Worm (Caenorhabditis elegans) whole organism, L3 larva: ENCODE measurements around the gene C14B1.2.

Experiments used
- R02D3.7 ChIP-seq: fragments of 150-350 bp; optimal IDR thresholded peaks from 2 replicates; lab custom pipeline; 2014; ENCODE audit warnings: missing biosample characterization, missing genetic modification characterization
- ZK546.5 ChIP-seq: sonication (generic microtip); optimal IDR thresholded peaks from 2 replicates; lab custom pipeline; 2017; ENCODE audit warnings: missing biosample characterization, missing genetic modification characterization
- aly-2 ChIP-seq: fragments of 150-350 bp; optimal IDR thresholded peaks from 2 replicates; lab custom pipeline; 2014; ENCODE audit warnings: missing biosample characterization, missing genetic modification characterization
- ama-1 ChIP-seq: fragments of 150-350 bp; optimal IDR thresholded peaks from 2 replicates; lab custom pipeline; 2018
- ceh-16 ChIP-seq: sonication (generic microtip); optimal IDR thresholded peaks from 2 replicates; lab custom pipeline; 2017; ENCODE audit warnings: missing biosample characterization, missing genetic modification characterization
- ceh-28 ChIP-seq: fragments of 150-350 bp; optimal IDR thresholded peaks from 2 replicates; lab custom pipeline; 2014; ENCODE audit warnings: missing biosample characterization, missing genetic modification reagents, missing genetic modification characterization
- ceh-82 ChIP-seq: fragments of 150-350 bp; optimal IDR thresholded peaks from 2 replicates; lab custom pipeline; 2014; ENCODE audit warnings: missing biosample characterization, missing genetic modification characterization
- ceh-9 ChIP-seq: sonication (generic microtip); optimal IDR thresholded peaks from 2 replicates; lab custom pipeline; 2018; ENCODE audit warnings: missing biosample characterization, missing genetic modification characterization
- daf-12 ChIP-seq: fragments of 150-350 bp; optimal IDR thresholded peaks from 2 replicates; lab custom pipeline; 2014; ENCODE audit warnings: missing biosample characterization, missing genetic modification reagents, missing genetic modification characterization
- egl-27 ChIP-seq: sonication (generic microtip); optimal IDR thresholded peaks from 4 replicates; lab custom pipeline; 2017; ENCODE audit warnings: missing biosample characterization, missing genetic modification reagents, missing genetic modification characterization
- egl-5 ChIP-seq: fragments of 150-350 bp; optimal IDR thresholded peaks from 2 replicates; lab custom pipeline; 2017; ENCODE audit warnings: missing biosample characterization, missing genetic modification reagents, missing genetic modification characterization, inconsistent platforms
- elt-1 ChIP-seq: fragments of 150-350 bp; optimal IDR thresholded peaks from 2 replicates; lab custom pipeline; 2014; ENCODE audit warnings: missing biosample characterization, missing genetic modification characterization
- elt-2 ChIP-seq: sonication (generic microtip); optimal IDR thresholded peaks from 2 replicates; lab custom pipeline; 2016; ENCODE audit warnings: missing genetic modification reagents, mild to moderate bottlenecking, missing genetic modification characterization, missing compliant biosample characterization
- elt-3 ChIP-seq, 3 experiments: fragments of 150-350 bp in 1 of 3; sonication (generic microtip) in 2 of 3; optimal IDR thresholded peaks; 2 replicates in 2 of 3; 4 replicates in 1 of 3; lab custom pipeline; 2014 to 2017; ENCODE audit warnings: missing biosample characterization in 3 of 3, missing genetic modification characterization in 3 of 3
- eor-1 ChIP-seq, 2 experiments: fragments of 150-350 bp; optimal IDR thresholded peaks; 2 replicates each; lab custom pipeline; 2014 to 2018; ENCODE audit warnings: missing biosample characterization in 2 of 2, missing genetic modification characterization in 2 of 2
- fkh-10 ChIP-seq: sonication (generic microtip); optimal IDR thresholded peaks from 2 replicates; lab custom pipeline; 2017; ENCODE audit warnings: missing biosample characterization, missing genetic modification reagents, missing genetic modification characterization
- fkh-2 ChIP-seq: fragments of 150-350 bp; optimal IDR thresholded peaks from 2 replicates; lab custom pipeline; 2014; ENCODE audit warnings: missing biosample characterization, missing genetic modification reagents, missing genetic modification characterization
- fos-1 ChIP-seq: fragments of 150-350 bp; optimal IDR thresholded peaks from 2 replicates; lab custom pipeline; 2014; ENCODE audit warnings: missing biosample characterization, missing genetic modification characterization
- hmg-11 ChIP-seq: sonication (generic microtip); optimal IDR thresholded peaks from 2 replicates; lab custom pipeline; 2016; ENCODE audit warnings: missing genetic modification characterization, missing compliant biosample characterization
- jun-1 ChIP-seq: fragments of 150-350 bp; optimal IDR thresholded peaks from 2 replicates; lab custom pipeline; 2014; ENCODE audit warnings: missing biosample characterization, missing genetic modification reagents, missing genetic modification characterization
- lin-15B ChIP-seq: fragments of 150-350 bp; optimal IDR thresholded peaks from 2 replicates; lab custom pipeline; 2014; ENCODE audit warnings: missing biosample characterization, missing genetic modification characterization
- lin-39 ChIP-seq: fragments of 150-350 bp; optimal IDR thresholded peaks from 2 replicates; lab custom pipeline; 2018; ENCODE audit warnings: missing biosample characterization, missing genetic modification reagents, missing genetic modification characterization
- lsy-12 ChIP-seq: sonication (generic microtip); optimal IDR thresholded peaks from 2 replicates; lab custom pipeline; 2016; ENCODE audit warnings: mild to moderate bottlenecking, missing genetic modification characterization, missing compliant biosample characterization
- mdl-1 ChIP-seq: fragments of 150-350 bp; optimal IDR thresholded peaks from 2 replicates; lab custom pipeline; 2014; ENCODE audit warnings: missing biosample characterization, missing genetic modification characterization
- mml-1 ChIP-seq: fragments of 150-350 bp; sonication (generic microtip); optimal IDR thresholded peaks from 3 replicates; lab custom pipeline; 2014; ENCODE audit warnings: missing biosample characterization, missing genetic modification characterization
- nfya-1 ChIP-seq: sonication (generic microtip); optimal IDR thresholded peaks from 2 replicates; lab custom pipeline; 2017; ENCODE audit warnings: missing genetic modification characterization, mild to moderate bottlenecking, missing compliant biosample characterization, antibody characterized with exemption, moderate library complexity; ENCODE audit not compliant: insufficient read depth
- nhr-11 ChIP-seq: fragments of 150-350 bp; optimal IDR thresholded peaks from 2 replicates; lab custom pipeline; 2014; ENCODE audit warnings: missing biosample characterization, missing genetic modification characterization
- nhr-12 ChIP-seq: fragments of 150-350 bp; optimal IDR thresholded peaks from 2 replicates; lab custom pipeline; 2014; ENCODE audit warnings: missing biosample characterization, missing genetic modification characterization
- nhr-23 ChIP-seq: fragments of 150-350 bp; optimal IDR thresholded peaks from 2 replicates; lab custom pipeline; 2014; ENCODE audit warnings: missing biosample characterization, missing genetic modification reagents, missing genetic modification characterization
- nhr-237 ChIP-seq: fragments of 150-350 bp; optimal IDR thresholded peaks from 2 replicates; lab custom pipeline; 2014; ENCODE audit warnings: missing biosample characterization, missing genetic modification characterization
- nhr-25 ChIP-seq: sonication (generic microtip); optimal IDR thresholded peaks from 2 replicates; lab custom pipeline; 2017; ENCODE audit warnings: missing biosample characterization, missing genetic modification characterization
- nhr-28 ChIP-seq: fragments of 150-350 bp; optimal IDR thresholded peaks from 2 replicates; lab custom pipeline; 2014; ENCODE audit warnings: missing biosample characterization, missing genetic modification characterization
- nhr-43 ChIP-seq: sonication (generic microtip); optimal IDR thresholded peaks from 2 replicates; lab custom pipeline; 2016; ENCODE audit warnings: mild to moderate bottlenecking, missing genetic modification characterization, missing compliant biosample characterization; ENCODE audit not compliant: poor library complexity, severe bottlenecking
- nhr-67 ChIP-seq: fragments of 150-350 bp; optimal IDR thresholded peaks from 2 replicates; lab custom pipeline; 2014; ENCODE audit warnings: missing biosample characterization, missing genetic modification characterization
- nhr-76 ChIP-seq: fragments of 150-350 bp; sonication (generic microtip); optimal IDR thresholded peaks from 5 replicates; lab custom pipeline; 2014; ENCODE audit warnings: missing biosample characterization, missing genetic modification characterization
- nhr-77 ChIP-seq: fragments of 150-350 bp; optimal IDR thresholded peaks from 2 replicates; lab custom pipeline; 2014; ENCODE audit warnings: missing biosample characterization, missing genetic modification characterization
- pha-4 ChIP-seq: fragments of 150-350 bp; optimal IDR thresholded peaks from 2 replicates; lab custom pipeline; 2014; ENCODE audit warnings: missing biosample characterization, missing genetic modification reagents, missing genetic modification characterization
- pqm-1 ChIP-seq: fragments of 150-350 bp; optimal IDR thresholded peaks from 2 replicates; lab custom pipeline; 2017; ENCODE audit warnings: missing biosample characterization, missing genetic modification characterization, inconsistent platforms
- sea-2 ChIP-seq: fragments of 150-350 bp; sonication (generic microtip); optimal IDR thresholded peaks from 4 replicates; lab custom pipeline; 2014; ENCODE audit warnings: missing biosample characterization, missing genetic modification reagents, missing genetic modification characterization
- skn-1 ChIP-seq: fragments of 150-350 bp; optimal IDR thresholded peaks from 2 replicates; lab custom pipeline; 2014; ENCODE audit warnings: missing biosample characterization, missing genetic modification characterization
- snpc-4 ChIP-seq: fragments of 150-350 bp; optimal IDR thresholded peaks from 2 replicates; lab custom pipeline; 2014; ENCODE audit warnings: missing biosample characterization, missing genetic modification characterization
- tbx-2 ChIP-seq: sonication (generic microtip); optimal IDR thresholded peaks from 2 replicates; lab custom pipeline; 2016; ENCODE audit warnings: mild to moderate bottlenecking, missing genetic modification characterization, missing compliant biosample characterization
- unc-39 ChIP-seq: sonication (generic microtip); optimal IDR thresholded peaks from 4 replicates; lab custom pipeline; 2017; ENCODE audit warnings: missing biosample characterization, missing genetic modification characterization
- unc-62 ChIP-seq: fragments of 150-350 bp; sonication (generic microtip); optimal IDR thresholded peaks from 4 replicates; lab custom pipeline; 2014; ENCODE audit warnings: missing biosample characterization, missing genetic modification reagents, missing genetic modification characterization
- zag-1 ChIP-seq: fragments of 150-350 bp; optimal IDR thresholded peaks from 2 replicates; lab custom pipeline; 2014; ENCODE audit warnings: missing biosample characterization, missing genetic modification characterization
- ztf-11 ChIP-seq: fragments of 150-350 bp; optimal IDR thresholded peaks from 2 replicates; lab custom pipeline; 2014; ENCODE audit warnings: missing biosample characterization, missing genetic modification characterization
- ztf-4 ChIP-seq: fragments of 150-350 bp; optimal IDR thresholded peaks from 2 replicates; lab custom pipeline; 2014; ENCODE audit warnings: missing biosample characterization, missing genetic modification characterization

C14B1.2 gene

DNA sequence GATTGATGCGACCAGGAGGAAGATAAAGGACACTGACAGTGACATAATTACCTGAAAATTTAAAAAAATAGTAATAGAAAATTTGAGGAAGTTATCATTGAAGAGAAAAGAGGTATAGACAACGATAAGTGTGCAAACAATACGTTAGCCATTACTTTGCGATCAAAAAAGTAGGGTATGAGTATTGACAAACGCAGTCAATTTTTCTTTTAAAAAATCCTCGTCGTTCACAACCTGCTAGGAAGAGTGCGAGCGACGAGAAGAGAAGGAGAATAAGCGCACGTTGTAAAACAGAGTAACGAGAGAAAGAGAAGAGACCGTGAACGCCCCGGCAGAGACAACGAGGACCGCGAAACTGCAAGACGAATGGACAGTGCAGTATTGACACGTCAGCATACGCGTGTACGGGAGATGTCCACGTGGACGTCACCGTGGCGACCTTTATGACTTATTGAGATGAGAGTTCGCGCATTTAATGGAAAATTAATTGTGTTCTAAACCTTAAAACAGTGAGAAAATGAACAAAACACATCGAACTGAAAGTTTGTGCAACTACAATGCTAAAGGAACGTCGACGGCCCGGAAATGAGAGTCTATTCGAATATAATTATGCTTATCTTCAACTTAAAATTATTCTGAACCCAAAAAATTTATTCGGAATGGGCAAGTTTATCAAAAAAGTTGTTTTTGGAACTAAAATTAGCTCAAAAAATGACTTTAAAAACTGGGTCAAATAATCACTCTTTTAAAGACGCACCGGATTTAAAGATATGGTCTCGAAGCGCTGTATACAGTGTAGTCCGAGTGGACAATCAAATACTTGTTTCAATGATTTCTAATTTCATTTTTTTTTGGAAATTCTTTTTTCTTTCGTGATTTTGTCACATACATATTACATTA is at the start of gene C14B1.2, which contains the start of gene pdi-1:
C14B1.2 (plus strand) TSS at position 850 of the 900 bp plus-strand sequence.
pdi-1 (minus strand) TSS at position 51 of the 900 bp plus-strand sequence.
- TF ChIP-seq hmg-11 (no peak), snpc-4 (tag; lab: Kevin White, UChicago) (peak; percentile 33), ceh-82 (tag; lab: Kevin White, UChicago) (no peak), nfya-1 (tag; lab: Kevin White, UChicago) (peak; percentile 92), ceh-16 (tag; lab: Kevin White, UChicago) (no peak), elt-2 (tag; lab: Kevin White, UChicago) (peak; percentile 44), fkh-2 (no peak), mdl-1 (tag; lab: Kevin White, UChicago) (peak; percentile 5), lin-39 (tag; lab: Kevin White, UChicago) (peak; percentile 0), aly-2 (tag; lab: Kevin White, UChicago) (no peak), egl-27 (no peak), nhr-77 (no peak), jun-1 (tag; lab: Kevin White, UChicago) (peak; percentile 16), nhr-11 (tag; lab: Kevin White, UChicago) (no peak), ceh-9 (no peak), fos-1 (tag; lab: Kevin White, UChicago) (peak; percentile 28), mml-1 (tag; lab: Kevin White, UChicago) (no peak), nhr-67 (tag; lab: Kevin White, UChicago) (no peak), ztf-11 (tag; lab: Kevin White, UChicago) (no peak), tbx-2 (no peak), lin-15B (tag; lab: Kevin White, UChicago) (peak; percentile 65), nhr-12 (no peak), ztf-4 (tag; lab: Kevin White, UChicago) (no peak), nhr-43 (tag; lab: Kevin White, UChicago) (peak; percentile 67), elt-3 (tag; optimal IDR thresholded peaks at IDR 0.05; lab: Kevin White, UChicago) (no peak), ama-1 (lab: Kevin White, UChicago) (no peak), egl-5 (tag; lab: Kevin White, UChicago) (no peak), nhr-23 (peak; percentile 21), pqm-1 (peak; percentile 29), ceh-28 (tag; lab: Kevin White, UChicago) (peak; percentile 20), ZK546.5 (tag; lab: Kevin White, UChicago) (no peak), zag-1 (tag; lab: Kevin White, UChicago) (no peak), pha-4 (tag; lab: Kevin White, UChicago) (peak; percentile 83), eor-1 (tag; optimal IDR thresholded peaks at IDR 0.05; lab: Kevin White, UChicago) (no peak), nhr-237 (tag; lab: Kevin White, UChicago) (no peak), elt-1 (tag; lab: Kevin White, UChicago) (no peak), unc-62 (GFP tag; lab: Kevin White, UChicago) (no peak), skn-1 (tag; lab: Kevin White, UChicago) (no peak), sea-2 (GFP tag; lab: Kevin White, UChicago) (no peak), nhr-76 (tag; lab: Kevin White, UChicago) (no peak), nhr-25 (tag; lab: Kevin White, UChicago) (peak; percentile 79), R02D3.7 (no peak), daf-12 (tag; lab: Kevin White, UChicago) (no peak), nhr-28 (tag; lab: Kevin White, UChicago) (no peak), unc-39 (tag; lab: Kevin White, UChicago) (no peak), fkh-10 (no peak), lsy-12 (peak; percentile 29)
